Worm (Caenorhabditis elegans) whole organism, L2 larva: ENCODE results near the gene C46A5.4.

ENCODE experiments used
- egl-27 ChIP-seq: sonication (generic microtip); optimal IDR thresholded peaks from 3 replicates; lab custom pipeline; 2017; ENCODE audit warnings: missing biosample characterization, missing genetic modification reagents, missing genetic modification characterization
- lsy-2 ChIP-seq, 2 experiments: fragments of 150-350 bp in 1 of 2; sonication (generic microtip) in 1 of 2; optimal IDR thresholded peaks; 2 replicates each; lab custom pipeline; 2014 to 2017; ENCODE audit warnings: missing biosample characterization in 2 of 2, missing genetic modification characterization in 2 of 2
- nhr-10 ChIP-seq: sonication (generic microtip); optimal IDR thresholded peaks from 2 replicates; lab custom pipeline; 2017; ENCODE audit warnings: missing biosample characterization, missing genetic modification characterization
- sem-4 ChIP-seq: fragments of 150-350 bp; optimal IDR thresholded peaks from 2 replicates; lab custom pipeline; 2014; ENCODE audit warnings: missing biosample characterization, missing genetic modification reagents, missing genetic modification characterization
- skn-1 ChIP-seq: sonication (generic microtip); optimal IDR thresholded peaks from 2 replicates; lab custom pipeline; 2017; ENCODE audit warnings: missing biosample characterization, missing genetic modification characterization
- unc-39 ChIP-seq: fragments of 150-350 bp; optimal IDR thresholded peaks from 2 replicates; lab custom pipeline; 2014; ENCODE audit warnings: missing biosample characterization, missing genetic modification characterization
- unc-62 ChIP-seq: fragments of 150-350 bp; optimal IDR thresholded peaks from 2 replicates; lab custom pipeline; 2014; ENCODE audit warnings: missing biosample characterization, missing genetic modification reagents, missing genetic modification characterization

- no peak for TF ChIP-seq nhr-10 (tag; lab: Kevin White, UChicago)
- no peak for TF ChIP-seq egl-27
- TF ChIP-seq lsy-2 (tag; optimal IDR thresholded peaks at IDR 0.05; lab: Kevin White, UChicago), result no peak
- no peak for TF ChIP-seq unc-62
- TF ChIP-seq sem-4 (tag; lab: Kevin White, UChicago), result no peak
- no peak for TF ChIP-seq skn-1 (tag; lab: Kevin White, UChicago)
- TF ChIP-seq unc-39 (tag; lab: Kevin White, UChicago), result no peak
These were observed 50.3 kb downstream of the C46A5.4 start, which contains the start of gene F33D4.4 for ce11 chrIV:7706805-7707204.
